Worm (Caenorhabditis elegans) whole organism, late embryonic: ENCODE results near the gene ZC477.3.
A peak's percentile ranks its signal among the peaks of the same experiment; 100 is the strongest.

Source experiments
- C08G9.2 ChIP-seq: sonication (generic microtip); optimal IDR thresholded peaks from 2 replicates; lab custom pipeline; 2016; ENCODE audit warnings: mild to moderate bottlenecking, missing genetic modification characterization, moderate library complexity, missing compliant biosample characterization
- K09A11.1 ChIP-seq: sonication (generic microtip); optimal IDR thresholded peaks from 2 replicates; lab custom pipeline; 2017; ENCODE audit warnings: antibody characterized with exemption, mild to moderate bottlenecking, missing genetic modification characterization, missing compliant biosample characterization; ENCODE audit not compliant: insufficient read depth
- T23F11.4 ChIP-seq: fragments of 200-800 bp; sonication (Bioruptor generic); optimal IDR thresholded peaks from 2 replicates; lab custom pipeline; 2018; ENCODE audit warnings: mild to moderate bottlenecking, missing genetic modification characterization, missing compliant biosample characterization
- Y22D7AL.16 ChIP-seq: sonication (generic microtip); optimal IDR thresholded peaks from 2 replicates; lab custom pipeline; 2016; ENCODE audit warnings: missing genetic modification characterization, missing compliant biosample characterization
- ama-1 ChIP-seq: fragments of 150-350 bp; optimal IDR thresholded peaks from 2 replicates; lab custom pipeline; 2014
- ceh-14 ChIP-seq: sonication (generic microtip); optimal IDR thresholded peaks from 2 replicates; lab custom pipeline; 2016; ENCODE audit warnings: missing genotype, missing genetic modification characterization, missing compliant biosample characterization
- ceh-19 ChIP-seq: fragments of 200-800 bp; sonication (Bioruptor generic); optimal IDR thresholded peaks from 2 replicates; lab custom pipeline; 2018; ENCODE audit warnings: mild to moderate bottlenecking, missing genetic modification characterization, missing compliant biosample characterization
- ceh-2 ChIP-seq: sonication (generic microtip); optimal IDR thresholded peaks from 2 replicates; lab custom pipeline; 2016; ENCODE audit warnings: missing genotype, missing genetic modification characterization, missing compliant biosample characterization
- ceh-30 ChIP-seq: fragments of 150-350 bp; optimal IDR thresholded peaks from 2 replicates; lab custom pipeline; 2014; ENCODE audit warnings: missing biosample characterization, missing genetic modification characterization
- ceh-45 ChIP-seq: fragments of 200-800 bp; sonication (Bioruptor generic); IDR thresholded peaks from 2 replicates; pipeline ENCODE4 v1.3.6; 2022; ENCODE audit warnings: missing genetic modification reagents, missing genetic modification characterization, missing compliant biosample characterization
- ceh-6 ChIP-seq: fragments of 200-800 bp; sonication (Bioruptor generic); optimal IDR thresholded peaks from 2 replicates; lab custom pipeline; 2018; ENCODE audit warnings: mild to moderate bottlenecking, missing genetic modification characterization, missing compliant biosample characterization
- dmd-4 ChIP-seq: sonication (generic microtip); optimal IDR thresholded peaks from 2 replicates; lab custom pipeline; 2016; ENCODE audit warnings: borderline replicate concordance, missing genetic modification characterization, missing compliant biosample characterization
- elt-4 ChIP-seq: sonication (generic microtip); optimal IDR thresholded peaks from 2 replicates; lab custom pipeline; 2016; ENCODE audit warnings: missing genetic modification characterization, missing compliant biosample characterization
- ets-4 ChIP-seq: sonication (generic microtip); optimal IDR thresholded peaks from 2 replicates; lab custom pipeline; 2016; ENCODE audit warnings: missing genetic modification characterization, missing compliant biosample characterization
- eyg-1 ChIP-seq: sonication (generic microtip); optimal IDR thresholded peaks from 2 replicates; lab custom pipeline; 2016; ENCODE audit warnings: missing genotype, missing genetic modification characterization, missing compliant biosample characterization
- fax-1 ChIP-seq: sonication (generic microtip); optimal IDR thresholded peaks from 2 replicates; lab custom pipeline; 2016; ENCODE audit warnings: missing genotype, missing genetic modification characterization, missing compliant biosample characterization
- fkh-6 ChIP-seq: sonication (generic microtip); optimal IDR thresholded peaks from 2 replicates; lab custom pipeline; 2016; ENCODE audit warnings: missing genetic modification characterization, missing compliant biosample characterization
- gmeb-2 ChIP-seq: sonication (generic microtip); optimal IDR thresholded peaks from 2 replicates; lab custom pipeline; 2016; ENCODE audit warnings: missing genetic modification characterization, inconsistent platforms, missing compliant biosample characterization
- hlh-15 ChIP-seq: sonication (generic microtip); optimal IDR thresholded peaks from 2 replicates; lab custom pipeline; 2016; ENCODE audit warnings: missing genetic modification characterization, missing compliant biosample characterization
- hlh-30 ChIP-seq: sonication (generic microtip); optimal IDR thresholded peaks from 2 replicates; lab custom pipeline; 2017; ENCODE audit warnings: antibody characterized with exemption, missing genetic modification characterization, missing compliant biosample characterization; ENCODE audit not compliant: insufficient read depth
- hlh-6 ChIP-seq: sonication (generic microtip); optimal IDR thresholded peaks from 2 replicates; lab custom pipeline; 2016; ENCODE audit warnings: missing genotype, missing genetic modification characterization, missing compliant biosample characterization
- lim-6 ChIP-seq: sonication (generic microtip); optimal IDR thresholded peaks from 2 replicates; lab custom pipeline; 2016; ENCODE audit warnings: missing genetic modification characterization, missing compliant biosample characterization
- madf-2 ChIP-seq: sonication (generic microtip); optimal IDR thresholded peaks from 2 replicates; lab custom pipeline; 2017; ENCODE audit warnings: missing genetic modification characterization, missing compliant biosample characterization
- nfya-1 ChIP-seq: sonication (generic microtip); optimal IDR thresholded peaks from 2 replicates; lab custom pipeline; 2017; ENCODE audit warnings: missing genetic modification characterization, mild to moderate bottlenecking, missing compliant biosample characterization, antibody characterized with exemption, moderate library complexity
- nhr-232 ChIP-seq: sonication (generic microtip); optimal IDR thresholded peaks from 2 replicates; lab custom pipeline; 2016; ENCODE audit warnings: missing genetic modification characterization, missing compliant biosample characterization
- odd-2 ChIP-seq: sonication (generic microtip); optimal IDR thresholded peaks from 2 replicates; lab custom pipeline; 2017; ENCODE audit warnings: antibody characterized with exemption, mild to moderate bottlenecking, missing genetic modification characterization, missing compliant biosample characterization
- pag-3 ChIP-seq: sonication (generic microtip); optimal IDR thresholded peaks from 2 replicates; lab custom pipeline; 2016; ENCODE audit warnings: missing compliant biosample characterization, missing genetic modification characterization, borderline replicate concordance
- pat-9 ChIP-seq: fragments of 200-800 bp; sonication (Bioruptor generic); optimal IDR thresholded peaks from 2 replicates; lab custom pipeline; 2018; ENCODE audit warnings: mild to moderate bottlenecking, missing genetic modification characterization, moderate library complexity, missing compliant biosample characterization
- pros-1 ChIP-seq: fragments of 150-350 bp; optimal IDR thresholded peaks from 2 replicates; lab custom pipeline; 2014; ENCODE audit warnings: missing biosample characterization, missing genetic modification reagents, missing genetic modification characterization
- ref-2 ChIP-seq: sonication (generic microtip); optimal IDR thresholded peaks from 2 replicates; lab custom pipeline; 2016; ENCODE audit warnings: missing genetic modification characterization, missing compliant biosample characterization
- rnt-1 ChIP-seq: sonication (generic microtip); optimal IDR thresholded peaks from 2 replicates; lab custom pipeline; 2016; ENCODE audit warnings: missing genetic modification characterization, missing compliant biosample characterization
- sox-4 ChIP-seq: sonication (generic microtip); optimal IDR thresholded peaks from 2 replicates; lab custom pipeline; 2017; ENCODE audit warnings: mild to moderate bottlenecking, missing genetic modification characterization, inconsistent platforms, missing compliant biosample characterization
- syd-9 ChIP-seq: sonication (generic microtip); optimal IDR thresholded peaks from 2 replicates; lab custom pipeline; 2016; ENCODE audit warnings: mild to moderate bottlenecking, missing genetic modification characterization, moderate library complexity, missing compliant biosample characterization
- ttx-3 ChIP-seq: sonication (generic microtip); optimal IDR thresholded peaks from 2 replicates; lab custom pipeline; 2016; ENCODE audit warnings: missing genetic modification reagents, missing genetic modification characterization, missing compliant biosample characterization
- unc-3 ChIP-seq, 2 experiments: fragments of 200-800 bp in 1 of 2; sonication (Bioruptor generic) in 1 of 2; sonication (generic microtip) in 1 of 2; conservative IDR thresholded peaks in 1 of 2; optimal IDR thresholded peaks in 1 of 2; 2 replicates each; pipeline versions ENCODE4 v1.3.6 to Lab custom; 2016 to 2022; ENCODE audit warnings: missing compliant biosample characterization in 2 of 2, missing genetic modification characterization in 2 of 2, missing genetic modification reagents in 1 of 2
- unc-42 ChIP-seq: sonication (generic microtip); optimal IDR thresholded peaks from 2 replicates; lab custom pipeline; 2016; ENCODE audit warnings: missing genotype, missing genetic modification characterization, missing compliant biosample characterization

Gene ZC477.3

ce11 chrIV:7103211-7103679 lies at the start of gene ZC477.3, which contains the start of gene rde-8:
ZC477.3 (plus strand) TSS chrIV:7103492.
rde-8 (minus strand) TSS chrIV:7103261.
- TF ChIP-seq ceh-30 (no peak), K09A11.1 (tag; lab: Kevin White, UChicago) (no peak), nfya-1 (tag; lab: Kevin White, UChicago) (peak; percentile 37), ceh-19 (GFP tag; lab: Kevin White, UChicago) (no peak), unc-42 (tag; lab: Kevin White, UChicago) (peak; percentile 16), hlh-6 (tag; lab: Kevin White, UChicago) (no peak)

- TF ChIP-seq fax-1 (tag; lab: Kevin White, UChicago) (no peak), fkh-6 (no peak), eyg-1 (tag; lab: Kevin White, UChicago) (no peak), sox-4 (tag; lab: Kevin White, UChicago) (no peak), pros-1 (no peak), T23F11.4 (GFP tag; lab: Kevin White, UChicago) (no peak), pag-3 (no peak), ets-4 (tag; lab: Kevin White, UChicago) (no peak), ttx-3 (tag; lab: Kevin White, UChicago) (no peak), rnt-1 (tag; lab: Kevin White, UChicago) (no peak), ceh-14 (tag; lab: Kevin White, UChicago) (no peak), odd-2 (tag; lab: Kevin White, UChicago) (no peak), lim-6 (no peak), ceh-6 (GFP tag; lab: Kevin White, UChicago) (no peak), ama-1 (no peak), dmd-4 (tag; lab: Kevin White, UChicago) (no peak), syd-9 (tag; lab: Kevin White, UChicago) (no peak), madf-2 (tag; lab: Kevin White, UChicago) (no peak), nfya-1 (tag; lab: Kevin White, UChicago) (no peak), elt-4 (tag; lab: Kevin White, UChicago) (no peak)
Measured at ce11 chrIV:7057677-7058076, 45.6 kb upstream of the ZC477.3 start, which contains the start of gene srx-50. srx-50 (plus strand) TSS chrIV:7057977.

- TF ChIP-seq C08G9.2 (tag; lab: Kevin White, UChicago) = no peak
- no peak for TF ChIP-seq T23F11.4 (GFP tag; lab: Kevin White, UChicago)
- no peak for TF ChIP-seq nhr-232 (tag; lab: Kevin White, UChicago)
- TF ChIP-seq gmeb-2 (tag; lab: Kevin White, UChicago) = no peak
- TF ChIP-seq K09A11.1 (tag; lab: Kevin White, UChicago) = no peak
- TF ChIP-seq odd-2 (tag; lab: Kevin White, UChicago) = no peak
- TF ChIP-seq ceh-30 = no peak
- TF ChIP-seq ceh-45 (GFP tag; lab: Robert Waterston, UW) = no peak
- TF ChIP-seq ref-2 (tag; lab: Kevin White, UChicago) = no peak
- no peak for TF ChIP-seq hlh-30 (tag; lab: Kevin White, UChicago)
- no peak for TF ChIP-seq hlh-15 (tag; lab: Kevin White, UChicago)
- no peak for TF ChIP-seq ceh-2 (tag; lab: Kevin White, UChicago)
- no peak for TF ChIP-seq Y22D7AL.16 (tag; lab: Kevin White, UChicago)
- TF ChIP-seq pat-9 (tag; lab: Kevin White, UChicago) = no peak
- TF ChIP-seq ceh-6 (GFP tag; lab: Kevin White, UChicago) = no peak
- TF ChIP-seq unc-3 (GFP tag; conservative IDR thresholded peaks at IDR 0.05; lab: Robert Waterston, UW) = no peak
- TF ChIP-seq unc-3 (tag; optimal IDR thresholded peaks at IDR 0.05; lab: Kevin White, UChicago) = no peak
- TF ChIP-seq ceh-19 (GFP tag; lab: Kevin White, UChicago) = no peak
Measured at ce11 chrIV:7062697-7063096, 40.6 kb upstream of the ZC477.3 start.
